Fruit fly (Drosophila melanogaster): ENCODE data around the gene Wdr37.

Gene Wdr37

DNA sequence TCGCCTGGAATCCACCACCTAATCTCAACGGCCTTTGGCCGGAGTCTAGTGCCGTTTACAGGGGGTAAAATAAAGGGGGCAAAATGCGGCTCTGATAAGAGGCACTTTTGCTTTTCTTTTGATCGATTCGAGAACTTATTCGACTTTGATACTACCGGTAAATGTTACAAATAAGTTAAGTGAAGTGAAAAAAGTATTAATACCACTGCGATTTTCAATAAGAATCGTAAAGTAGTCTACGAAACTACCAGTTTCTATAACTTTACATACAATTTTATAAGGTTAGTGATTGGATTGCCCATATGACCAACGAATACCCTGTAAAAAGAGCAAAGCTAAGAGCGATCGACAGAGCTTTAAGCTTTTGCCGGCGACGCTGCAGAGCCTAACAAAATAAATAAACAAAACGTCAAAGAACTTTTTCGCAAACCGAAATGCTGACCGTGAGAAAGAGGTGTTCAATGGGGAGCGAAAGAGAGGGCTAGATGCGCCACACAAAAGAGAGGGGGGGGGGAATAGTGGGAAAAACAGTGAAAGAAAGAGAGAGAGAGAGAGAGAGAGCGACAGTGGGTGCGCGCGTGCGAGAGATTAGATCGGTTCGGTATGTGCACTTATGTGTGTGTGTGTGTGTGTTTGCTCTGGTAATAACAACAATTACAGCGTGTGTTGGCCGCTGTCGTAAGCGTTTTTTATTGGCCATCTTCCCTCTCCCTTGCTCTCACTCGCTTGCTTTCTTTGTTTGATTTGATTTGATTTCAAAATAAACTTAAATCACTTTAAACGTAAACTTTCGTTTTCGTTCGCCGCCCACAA, 34.2 kb upstream of the Wdr37 start (continued):
- no peak for TF ChIP-seq Poxn (GFP tag; IDR thresholded peaks at IDR 0.05)
- TF ChIP-seq CG7372 (GFP tag; IDR thresholded peaks at IDR 0.05): no peak
- TF ChIP-seq Drgx (GFP tag; IDR thresholded peaks at IDR 0.05): peak; percentile 80
- TF ChIP-seq p53 (GFP tag; optimal IDR thresholded peaks at IDR 0.05): peak; percentile 13
- TF ChIP-seq CG7786 (GFP tag; optimal IDR thresholded peaks at IDR 0.05): peak; percentile 77
- peak; percentile 30; the same call in 1 of the 2 replicates for TF ChIP-seq CG3847 (GFP tag; IDR thresholded peaks at IDR 0.05)
- TF ChIP-seq CG14710 (tag; optimal IDR thresholded peaks at IDR 0.05): no peak
- peak; percentile 62 for TF ChIP-seq bcd (GFP tag; optimal IDR thresholded peaks at IDR 0.05)
- TF ChIP-seq CG17385 (GFP tag; optimal IDR thresholded peaks at IDR 0.05): peak; percentile 50
- TF ChIP-seq CG4360 (GFP tag; IDR thresholded peaks at IDR 0.05): peak; percentile 36; the same call in 1 of the 2 replicates
- TF ChIP-seq ken (GFP tag; IDR thresholded peaks at IDR 0.05): 0 out of 3 replicates have a peak, but pooled peaks have one; percentile 28
- peak; percentile 51 for TF ChIP-seq CG14441 (GFP tag; IDR thresholded peaks at IDR 0.05)
- TF ChIP-seq eyg (GFP tag; optimal IDR thresholded peaks at IDR 0.05): peak; percentile 42
- TF ChIP-seq shn (GFP tag; optimal IDR thresholded peaks at IDR 0.05): peak; percentile 46
- TF ChIP-seq ash1 (GFP tag; optimal IDR thresholded peaks at IDR 0.05): no peak
- TF ChIP-seq nerfin-2 (GFP tag; IDR thresholded peaks at IDR 0.05; ENCODE audit: partially characterized antibody): no peak
- TF ChIP-seq Asciz (GFP tag; optimal IDR thresholded peaks at IDR 0.05): peak; percentile 57
- no peak for TF ChIP-seq CG10147 (GFP tag; optimal IDR thresholded peaks at IDR 0.05)
- peak; percentile 47 for TF ChIP-seq Hr3 (GFP tag; optimal IDR thresholded peaks at IDR 0.05)
- TF ChIP-seq ssp (GFP tag; IDR thresholded peaks at IDR 0.05): peak; percentile 42
- TF ChIP-seq CG7928 (GFP tag; optimal IDR thresholded peaks at IDR 0.05): no peak
- no peak for TF ChIP-seq CTCF (GFP tag; optimal IDR thresholded peaks at IDR 0.05)
- peak; percentile 30 for TF ChIP-seq Sry-δ (GFP tag; optimal IDR thresholded peaks at IDR 0.05)
- TF ChIP-seq CG10366 (GFP tag; IDR thresholded peaks at IDR 0.05): peak; percentile 40
- no peak for TF ChIP-seq wek (GFP tag; optimal IDR thresholded peaks at IDR 0.05)
- no peak for TF ChIP-seq CG42726 (GFP tag; IDR thresholded peaks at IDR 0.05; ENCODE audit: partially characterized antibody)
- peak; percentile 86 for TF ChIP-seq CG18599 (GFP tag; optimal IDR thresholded peaks at IDR 0.05)
- no peak for TF ChIP-seq Gsc (GFP tag; IDR thresholded peaks at IDR 0.05)
- no peak for TF ChIP-seq CG6791 (GFP tag; IDR thresholded peaks at IDR 0.05; ENCODE audit: partially characterized antibody)
- peak; percentile 14 for TF ChIP-seq CG33213 (GFP tag; optimal IDR thresholded peaks at IDR 0.05)
- no peak for TF ChIP-seq luna (GFP tag; optimal IDR thresholded peaks at IDR 0.05)

DNA sequence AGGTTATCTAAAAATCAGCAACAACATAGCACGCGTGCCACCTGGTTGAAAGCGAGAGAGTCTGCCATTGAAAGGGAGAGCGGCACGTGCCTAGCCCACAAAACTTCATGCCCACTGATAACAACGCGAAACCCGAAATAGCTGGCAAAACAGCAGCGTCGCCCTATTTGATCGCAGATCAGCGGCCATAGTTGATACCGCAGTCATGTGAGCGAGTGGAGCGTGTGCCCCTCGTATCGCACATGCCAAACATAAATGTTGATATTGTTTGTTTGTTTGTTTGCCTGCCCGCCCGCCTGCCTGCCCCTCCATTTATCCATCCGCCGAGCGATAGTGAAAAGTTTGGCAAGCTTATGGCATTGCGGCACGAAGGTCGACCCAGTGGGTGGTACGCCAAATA, 30.4 kb upstream of the Wdr37 start:
- TF ChIP-seq GATAe (GFP tag; conservative IDR thresholded peaks at IDR 0.05) (0 out of 2 replicates have a peak, but pooled peaks have one; percentile 15), Abd-B (GFP tag; optimal IDR thresholded peaks at IDR 0.05) (no peak), CG11398 (GFP tag; optimal IDR thresholded peaks at IDR 0.05) (no peak), hbn (GFP tag; IDR thresholded peaks at IDR 0.05; ENCODE audit: partially characterized antibody) (no peak), zfh1 (GFP tag; IDR thresholded peaks at IDR 0.05) (no peak), Doc2 (GFP tag; IDR thresholded peaks at IDR 0.05) (no peak), CG5953 (GFP tag; IDR thresholded peaks at IDR 0.05) (no peak), CG9609 (GFP tag; optimal IDR thresholded peaks at IDR 0.05) (no peak), lab (GFP tag; optimal IDR thresholded peaks at IDR 0.05) (peak; percentile 49), z (GFP tag; IDR thresholded peaks at IDR 0.05) (no peak), Drgx (GFP tag; IDR thresholded peaks at IDR 0.05) (no peak), Hmr (GFP tag; optimal IDR thresholded peaks at IDR 0.05) (peak; percentile 13), Hey (tag; optimal IDR thresholded peaks at IDR 0.05) (peak; percentile 81), sqz (GFP tag; optimal IDR thresholded peaks at IDR 0.05) (no peak), Mad (GFP tag; optimal IDR thresholded peaks at IDR 0.05) (no peak), cwo (GFP tag; optimal IDR thresholded peaks at IDR 0.05) (peak; percentile 97), shn (GFP tag; optimal IDR thresholded peaks at IDR 0.05) (no peak), Rfx (GFP tag; IDR thresholded peaks at IDR 0.05) (no peak), caup (GFP tag; optimal IDR thresholded peaks at IDR 0.05; ENCODE audit: severe bottlenecking) (peak; percentile 28), slp2 (GFP tag; optimal IDR thresholded peaks at IDR 0.05) (no peak), h (optimal IDR thresholded peaks at IDR 0.05) (no peak), CG11456 (GFP tag; IDR thresholded peaks at IDR 0.05) (0 out of 3 replicates have a peak, but pooled peaks have one; percentile 24)
